Worm (Caenorhabditis elegans): Measurements from ENCODE around the gene col-90.

ce11 chrIII:7952077-7952765 lies 3.6 kb downstream of the col-90 start, which contains the start of gene C29E4.15:
- TF ChIP-seq ahr-1 (tag; optimal IDR thresholded peaks at IDR 0.05) (no peak), sox-4 (tag; optimal IDR thresholded peaks at IDR 0.05) (no peak), zip-5 (tag; optimal IDR thresholded peaks at IDR 0.05) (no peak), ama-1 (optimal IDR thresholded peaks at IDR 0.05) (no peak), ceh-31 (tag; optimal IDR thresholded peaks at IDR 0.05) (no peak), sdc-2 (tag; optimal IDR thresholded peaks at IDR 0.05) (no peak), ceh-14 (tag; optimal IDR thresholded peaks at IDR 0.05) (no peak), lim-6 (tag; optimal IDR thresholded peaks at IDR 0.05) (no peak), lin-11 (tag; optimal IDR thresholded peaks at IDR 0.05) (no peak), pat-9 (tag; optimal IDR thresholded peaks at IDR 0.05) (no peak), hlh-15 (tag; optimal IDR thresholded peaks at IDR 0.05) (no peak), pag-3 (tag; optimal IDR thresholded peaks at IDR 0.05; ENCODE audit: borderline replicate concordance) (no peak), K09A11.1 (tag; optimal IDR thresholded peaks at IDR 0.05; ENCODE audit: insufficient read depth) (no peak)
